Worm (Caenorhabditis elegans): ENCODE measurements around the gene Y54G11A.17.
"Not testable (repeated sequence)": the region's sequence is repeated elsewhere in the genome, so short reads cannot be mapped to it uniquely, and the experiment has no call there.

ce11 chrII:14301927-14302326 lies 47.3 kb downstream of the Y54G11A.17 start, which contains the start of gene ctl-2:
- TF ChIP-seq mdl-1 (tag; optimal IDR thresholded peaks at IDR 0.05); pha-4 (GFP tag; IDR thresholded peaks at IDR 0.05); pha-4 (tag; optimal IDR thresholded peaks at IDR 0.05); nhr-6 (tag; optimal IDR thresholded peaks at IDR 0.05); lin-29 (GFP tag; IDR thresholded peaks at IDR 0.05); dpl-1 (GFP tag; optimal IDR thresholded peaks at IDR 0.05); unc-62 (GFP tag; optimal IDR thresholded peaks at IDR 0.05 in 1 of 2); unc-62 (tag; optimal IDR thresholded peaks at IDR 0.05); F49E8.2 (tag; optimal IDR thresholded peaks at IDR 0.05; ENCODE audit: borderline replicate concordance): not testable (repeated sequence)

Data from whole organism, L4 larva.